Fruit fly (Drosophila melanogaster) whole organism, adult: ENCODE results near the gene ome.
A peak's percentile ranks its signal among the peaks of the same experiment; 100 is the strongest.

Experiments
- CG12768 ChIP-seq: fragments of 200-800 bp; sonication (Bioruptor generic); optimal IDR thresholded peaks from 2 replicates; lab custom pipeline; 2017; ENCODE audit warnings: missing biosample characterization, missing genetic modification characterization, mild to moderate bottlenecking, moderate library complexity, missing genetic modification reagents
- CG14711 ChIP-seq: fragments of 200-800 bp; sonication (Bioruptor generic); optimal IDR thresholded peaks from 2 replicates; lab custom pipeline; 2018; ENCODE audit warnings: missing biosample characterization, mild to moderate bottlenecking, missing genetic modification characterization, moderate library complexity
- CG7045 ChIP-seq: fragments of 200-800 bp; sonication (Bioruptor generic); optimal IDR thresholded peaks from 2 replicates; lab custom pipeline; 2017; ENCODE audit warnings: missing biosample characterization, mild to moderate bottlenecking, missing genetic modification characterization
- cnc ChIP-seq, 2 experiments: fragments of >200 bp; optimal IDR thresholded peaks; 2 replicates each; lab custom pipeline; 2017
- pad ChIP-seq: fragments of 200-800 bp; sonication (Bioruptor generic); optimal IDR thresholded peaks from 3 replicates; lab custom pipeline; 2017; ENCODE audit warnings: missing biosample characterization, missing genetic modification characterization, mild to moderate bottlenecking, moderate library complexity, missing genetic modification reagents

DNA sequence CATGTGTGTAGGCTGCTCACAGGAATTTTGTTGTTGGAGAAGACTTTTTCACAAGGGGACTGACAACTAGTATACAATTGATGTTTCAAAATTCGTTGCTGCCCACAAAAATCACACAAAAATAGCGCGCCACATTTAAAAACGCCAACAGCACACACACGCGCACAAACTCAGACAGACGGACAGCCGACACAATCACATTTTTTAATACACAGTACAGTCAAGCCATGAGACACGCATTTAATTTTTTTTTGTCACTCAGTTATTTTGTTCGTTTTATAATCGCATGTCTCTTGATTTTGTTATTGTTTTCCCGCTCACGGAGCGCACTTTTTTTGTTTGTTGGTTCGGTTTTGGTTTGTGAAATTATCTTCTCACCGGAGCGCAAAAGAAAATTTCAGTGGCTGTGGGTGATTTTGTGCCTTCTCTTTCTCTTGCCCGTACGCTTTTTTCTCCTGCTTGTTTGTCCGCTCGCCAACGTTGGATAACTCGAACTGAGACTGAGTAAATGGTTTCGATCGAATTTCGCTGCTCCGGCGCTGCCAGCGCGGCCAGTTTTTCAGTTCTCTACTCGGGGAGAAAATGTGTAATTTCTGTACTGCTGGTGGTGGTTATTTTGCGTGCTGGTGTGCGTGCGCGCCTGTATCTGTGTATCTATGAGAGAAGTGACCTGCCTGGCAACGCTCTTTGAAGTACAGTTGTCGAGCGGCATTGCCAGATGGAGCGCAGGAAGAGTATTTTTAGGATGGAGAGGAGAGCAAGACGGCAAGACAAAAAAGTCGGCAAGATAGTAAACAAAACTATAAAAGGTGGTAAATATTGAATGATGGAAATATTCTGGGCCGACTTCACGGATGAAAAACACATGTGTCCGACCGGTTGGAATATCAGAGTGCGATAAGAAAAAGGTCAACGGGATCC, 85.1 kb downstream of the ome start, which contains the start of gene CG42507:
- TF ChIP-seq CG14711 (tag; lab: Kevin White, UChicago): peak; percentile 45
- TF ChIP-seq CG12768 (GFP tag; lab: Kevin White, UChicago): peak; percentile 34
- TF ChIP-seq CG7045 (GFP tag; lab: Kevin White, UChicago): peak; percentile 4
- TF ChIP-seq pad (GFP tag; lab: Kevin White, UChicago): peak; percentile 80
- no peak for TF ChIP-seq cnc (optimal IDR thresholded peaks at IDR 0.05; lab: Kevin White, UChicago)
